Worm (Caenorhabditis elegans) whole organism, L1 larva: ENCODE results near the gene srg-61.

Experiments used
- blmp-1 ChIP-seq: fragments of 150-350 bp; optimal IDR thresholded peaks from 2 replicates; lab custom pipeline; 2014; ENCODE audit warnings: missing biosample characterization, missing genetic modification characterization
- irx-1 ChIP-seq: sonication (generic microtip); optimal IDR thresholded peaks from 2 replicates; lab custom pipeline; 2016; ENCODE audit warnings: missing genetic modification characterization, missing compliant biosample characterization
- lin-15B ChIP-seq: fragments of 150-350 bp; sonication (generic microtip); optimal IDR thresholded peaks from 3 replicates; lab custom pipeline; 2014; ENCODE audit warnings: missing biosample characterization, missing genetic modification characterization
- lin-35 ChIP-seq, 2 experiments: fragments of 150-350 bp; optimal IDR thresholded peaks; 2 replicates each; lab custom pipeline; 2014; ENCODE audit warnings: missing biosample characterization in 2 of 2, missing genetic modification characterization in 2 of 2, missing genetic modification reagents in 2 of 2
- nhr-12 ChIP-seq: sonication (generic microtip); optimal IDR thresholded peaks from 2 replicates; lab custom pipeline; 2017; ENCODE audit warnings: missing biosample characterization, missing genetic modification characterization
- nhr-237 ChIP-seq: fragments of 150-350 bp; optimal IDR thresholded peaks from 2 replicates; lab custom pipeline; 2014; ENCODE audit warnings: missing biosample characterization, missing genetic modification characterization
- nhr-76 ChIP-seq: sonication (generic microtip); optimal IDR thresholded peaks from 2 replicates; lab custom pipeline; 2017; ENCODE audit warnings: missing biosample characterization, missing genetic modification characterization
- unc-62 ChIP-seq: fragments of 150-350 bp; optimal IDR thresholded peaks from 2 replicates; lab custom pipeline; 2014; ENCODE audit warnings: missing biosample characterization, missing genetic modification reagents, missing genetic modification characterization

- TF ChIP-seq nhr-237 (tag; lab: Kevin White, UChicago) (no peak), unc-62 (GFP tag; lab: Kevin White, UChicago) (no peak), blmp-1 (tag; lab: Kevin White, UChicago) (no peak), nhr-76 (no peak), nhr-12 (tag; lab: Kevin White, UChicago) (no peak), irx-1 (tag; lab: Kevin White, UChicago) (no peak), lin-35 (GFP tag; optimal IDR thresholded peaks at IDR 0.05; lab: Kevin White, UChicago) (no peak), lin-15B (tag; lab: Kevin White, UChicago) (no peak)
Observed at ce11 chrV:2742298-2742697, 2.2 kb upstream of the srg-61 start, which contains the start of gene srg-62.
